Fruit fly (Drosophila melanogaster): ENCODE data around the gene CG2772.

CG2772 gene

dm6 chr2L:3482037-3482436 lies 36.2 kb downstream of the CG2772 start:
- no peak for TF ChIP-seq usp (GFP tag; optimal IDR thresholded peaks at IDR 0.05)
- no peak for TF ChIP-seq Dll (optimal IDR thresholded peaks at IDR 0.05)
- TF ChIP-seq psq (optimal IDR thresholded peaks at IDR 0.05), result no peak
- no peak for TF ChIP-seq pan (optimal IDR thresholded peaks at IDR 0.05)
- TF ChIP-seq CG8478 (optimal IDR thresholded peaks at IDR 0.05), result no peak
- no peak for TF ChIP-seq EcR (GFP tag; optimal IDR thresholded peaks at IDR 0.05)

dm6 chr2L:3482712-3483111 lies 36.9 kb downstream of the CG2772 start:
- TF ChIP-seq pan (optimal IDR thresholded peaks at IDR 0.05), result no peak
- TF ChIP-seq Dll (optimal IDR thresholded peaks at IDR 0.05), result no peak
- no peak for TF ChIP-seq EcR (GFP tag; optimal IDR thresholded peaks at IDR 0.05)
- TF ChIP-seq usp (GFP tag; optimal IDR thresholded peaks at IDR 0.05), result no peak
- TF ChIP-seq CG8478 (optimal IDR thresholded peaks at IDR 0.05), result no peak
- no peak for TF ChIP-seq psq (optimal IDR thresholded peaks at IDR 0.05)

dm6 chr2L:3483672-3484071 lies 37.9 kb downstream of the CG2772 start:
- TF ChIP-seq pan (optimal IDR thresholded peaks at IDR 0.05) (no peak), CG8478 (optimal IDR thresholded peaks at IDR 0.05) (no peak), EcR (GFP tag; optimal IDR thresholded peaks at IDR 0.05) (no peak), Dll (optimal IDR thresholded peaks at IDR 0.05) (no peak), psq (optimal IDR thresholded peaks at IDR 0.05) (no peak), usp (GFP tag; optimal IDR thresholded peaks at IDR 0.05) (no peak)

dm6 chr2L:3484759-3485158 lies 39.0 kb downstream of the CG2772 start:
- TF ChIP-seq EcR (GFP tag; optimal IDR thresholded peaks at IDR 0.05) (no peak), Dll (optimal IDR thresholded peaks at IDR 0.05) (no peak), usp (GFP tag; optimal IDR thresholded peaks at IDR 0.05) (no peak), psq (optimal IDR thresholded peaks at IDR 0.05) (no peak), pan (optimal IDR thresholded peaks at IDR 0.05) (no peak), CG8478 (optimal IDR thresholded peaks at IDR 0.05) (no peak)

dm6 chr2L:3485506-3485905 lies 39.7 kb downstream of the CG2772 start:
- TF ChIP-seq psq (optimal IDR thresholded peaks at IDR 0.05) (no peak), Dll (optimal IDR thresholded peaks at IDR 0.05) (no peak), CG8478 (optimal IDR thresholded peaks at IDR 0.05) (no peak), pan (optimal IDR thresholded peaks at IDR 0.05) (no peak), EcR (GFP tag; optimal IDR thresholded peaks at IDR 0.05) (no peak), usp (GFP tag; optimal IDR thresholded peaks at IDR 0.05) (no peak)

dm6 chr2L:3490971-3491370 lies 45.2 kb downstream of the CG2772 start, which contains the start of gene CG15414:
Gene CG15414, minus strand, starts transcription at chr2L:3491071.
- TF ChIP-seq Dll (optimal IDR thresholded peaks at IDR 0.05) (no peak), usp (GFP tag; optimal IDR thresholded peaks at IDR 0.05) (no peak), psq (optimal IDR thresholded peaks at IDR 0.05) (no peak), CG8478 (optimal IDR thresholded peaks at IDR 0.05) (no peak), pan (optimal IDR thresholded peaks at IDR 0.05) (no peak), EcR (GFP tag; optimal IDR thresholded peaks at IDR 0.05) (no peak)

- no peak for TF ChIP-seq pan (optimal IDR thresholded peaks at IDR 0.05)
Measured at dm6 chr2L:3493475-3493874, 47.7 kb downstream of the CG2772 start.

- TF ChIP-seq EcR (GFP tag; optimal IDR thresholded peaks at IDR 0.05) (no peak), psq (optimal IDR thresholded peaks at IDR 0.05) (no peak), Dll (optimal IDR thresholded peaks at IDR 0.05) (no peak), usp (GFP tag; optimal IDR thresholded peaks at IDR 0.05) (no peak), pan (optimal IDR thresholded peaks at IDR 0.05) (no peak), CG8478 (optimal IDR thresholded peaks at IDR 0.05) (no peak)
Measured at dm6 chr2L:3495465-3495864, 49.7 kb downstream of the CG2772 start.
